Worm (Caenorhabditis elegans) whole organism, L4 larva: Measurements from ENCODE around the gene C36C5.14.

Experiments
- ZK337.2 ChIP-seq: fragments of 200-800 bp; sonication (Bioruptor generic); IDR thresholded peaks from 2 replicates; pipeline ENCODE4 v1.3.6; 2022; ENCODE audit warnings: missing genetic modification reagents, missing genetic modification characterization, missing compliant biosample characterization
- aly-2 ChIP-seq: sonication (generic microtip); optimal IDR thresholded peaks from 2 replicates; lab custom pipeline; 2018; ENCODE audit warnings: missing biosample characterization, missing genetic modification characterization
- mdl-1 ChIP-seq, 2 experiments: fragments of 150-350 bp in 1 of 2; sonication (generic microtip) in 1 of 2; optimal IDR thresholded peaks; 2 replicates each; lab custom pipeline; 2014 to 2017; ENCODE audit warnings: missing biosample characterization in 2 of 2, missing genetic modification characterization in 2 of 2
- nhr-237 ChIP-seq: sonication (generic microtip); optimal IDR thresholded peaks from 2 replicates; lab custom pipeline; 2017; ENCODE audit warnings: missing biosample characterization, missing genetic modification characterization
- pqm-1 ChIP-seq: sonication (generic microtip); optimal IDR thresholded peaks from 2 replicates; lab custom pipeline; 2017; ENCODE audit warnings: missing biosample characterization, missing genetic modification characterization
- snpc-4 ChIP-seq: fragments of 150-350 bp; optimal IDR thresholded peaks from 2 replicates; lab custom pipeline; 2014; ENCODE audit warnings: missing biosample characterization, missing genetic modification characterization
- spr-1 ChIP-seq: sonication (generic microtip); optimal IDR thresholded peaks from 2 replicates; lab custom pipeline; 2016; ENCODE audit warnings: mild to moderate bottlenecking, missing genetic modification characterization, missing compliant biosample characterization
- spr-3 ChIP-seq: fragments of 200-800 bp; sonication (Bioruptor generic); optimal IDR thresholded peaks from 2 replicates; lab custom pipeline; 2018; ENCODE audit warnings: mild to moderate bottlenecking, missing genetic modification characterization, missing compliant biosample characterization
- unc-130 ChIP-seq: sonication (generic microtip); optimal IDR thresholded peaks from 2 replicates; lab custom pipeline; 2016; ENCODE audit warnings: missing genetic modification reagents, missing genetic modification characterization, missing compliant biosample characterization

ce11 chrV:3210147-3210546 lies 44.8 kb upstream of the C36C5.14 start, which contains the start of gene apx-1:
- TF ChIP-seq mdl-1 (tag; optimal IDR thresholded peaks at IDR 0.05; lab: Kevin White, UChicago) (no peak), spr-3 (GFP tag; lab: Kevin White, UChicago) (no peak), snpc-4 (tag; lab: Kevin White, UChicago) (no peak), unc-130 (GFP tag; lab: Kevin White, UChicago) (no peak), nhr-237 (tag; lab: Kevin White, UChicago) (no peak), ZK337.2 (GFP tag; lab: Robert Waterston, UW) (no peak), pqm-1 (tag; lab: Kevin White, UChicago) (no peak), spr-1 (tag; lab: Kevin White, UChicago) (no peak), aly-2 (tag; lab: Kevin White, UChicago) (no peak)
